Worm (Caenorhabditis elegans) whole organism, L3 larva: ENCODE results near the gene col-135.
A peak's percentile ranks its signal among the peaks of the same experiment; 100 is the strongest.

Experiments
- ZK546.5 ChIP-seq: sonication (generic microtip); optimal IDR thresholded peaks from 2 replicates; lab custom pipeline; 2017; ENCODE audit warnings: missing biosample characterization, missing genetic modification characterization
- aly-2 ChIP-seq: fragments of 150-350 bp; optimal IDR thresholded peaks from 2 replicates; lab custom pipeline; 2014; ENCODE audit warnings: missing biosample characterization, missing genetic modification characterization
- ama-1 ChIP-seq: fragments of 150-350 bp; optimal IDR thresholded peaks from 2 replicates; lab custom pipeline; 2018
- ceh-16 ChIP-seq: sonication (generic microtip); optimal IDR thresholded peaks from 2 replicates; lab custom pipeline; 2017; ENCODE audit warnings: missing biosample characterization, missing genetic modification characterization
- ceh-28 ChIP-seq: fragments of 150-350 bp; optimal IDR thresholded peaks from 2 replicates; lab custom pipeline; 2014; ENCODE audit warnings: missing biosample characterization, missing genetic modification reagents, missing genetic modification characterization
- ceh-9 ChIP-seq: sonication (generic microtip); optimal IDR thresholded peaks from 2 replicates; lab custom pipeline; 2018; ENCODE audit warnings: missing biosample characterization, missing genetic modification characterization
- daf-12 ChIP-seq: fragments of 150-350 bp; optimal IDR thresholded peaks from 2 replicates; lab custom pipeline; 2014; ENCODE audit warnings: missing biosample characterization, missing genetic modification reagents, missing genetic modification characterization
- egl-27 ChIP-seq: sonication (generic microtip); optimal IDR thresholded peaks from 4 replicates; lab custom pipeline; 2017; ENCODE audit warnings: missing biosample characterization, missing genetic modification reagents, missing genetic modification characterization
- egl-5 ChIP-seq: fragments of 150-350 bp; optimal IDR thresholded peaks from 2 replicates; lab custom pipeline; 2017; ENCODE audit warnings: missing biosample characterization, missing genetic modification reagents, missing genetic modification characterization, inconsistent platforms
- elt-1 ChIP-seq: fragments of 150-350 bp; optimal IDR thresholded peaks from 2 replicates; lab custom pipeline; 2014; ENCODE audit warnings: missing biosample characterization, missing genetic modification characterization
- elt-2 ChIP-seq: sonication (generic microtip); optimal IDR thresholded peaks from 2 replicates; lab custom pipeline; 2016; ENCODE audit warnings: missing genetic modification reagents, mild to moderate bottlenecking, missing genetic modification characterization, missing compliant biosample characterization
- eor-1 ChIP-seq, 2 experiments: fragments of 150-350 bp; optimal IDR thresholded peaks; 2 replicates each; lab custom pipeline; 2014 to 2018; ENCODE audit warnings: missing biosample characterization in 2 of 2, missing genetic modification characterization in 2 of 2
- fkh-10 ChIP-seq: sonication (generic microtip); optimal IDR thresholded peaks from 2 replicates; lab custom pipeline; 2017; ENCODE audit warnings: missing biosample characterization, missing genetic modification reagents, missing genetic modification characterization
- fkh-2 ChIP-seq: fragments of 150-350 bp; optimal IDR thresholded peaks from 2 replicates; lab custom pipeline; 2014; ENCODE audit warnings: missing biosample characterization, missing genetic modification reagents, missing genetic modification characterization
- fos-1 ChIP-seq: fragments of 150-350 bp; optimal IDR thresholded peaks from 2 replicates; lab custom pipeline; 2014; ENCODE audit warnings: missing biosample characterization, missing genetic modification characterization
- hmg-11 ChIP-seq: sonication (generic microtip); optimal IDR thresholded peaks from 2 replicates; lab custom pipeline; 2016; ENCODE audit warnings: missing genetic modification characterization, missing compliant biosample characterization
- jun-1 ChIP-seq: fragments of 150-350 bp; optimal IDR thresholded peaks from 2 replicates; lab custom pipeline; 2014; ENCODE audit warnings: missing biosample characterization, missing genetic modification reagents, missing genetic modification characterization
- lin-15B ChIP-seq: fragments of 150-350 bp; optimal IDR thresholded peaks from 2 replicates; lab custom pipeline; 2014; ENCODE audit warnings: missing biosample characterization, missing genetic modification characterization
- lin-39 ChIP-seq: fragments of 150-350 bp; optimal IDR thresholded peaks from 2 replicates; lab custom pipeline; 2018; ENCODE audit warnings: missing biosample characterization, missing genetic modification reagents, missing genetic modification characterization
- lsy-12 ChIP-seq: sonication (generic microtip); optimal IDR thresholded peaks from 2 replicates; lab custom pipeline; 2016; ENCODE audit warnings: mild to moderate bottlenecking, missing genetic modification characterization, missing compliant biosample characterization
- mdl-1 ChIP-seq: fragments of 150-350 bp; optimal IDR thresholded peaks from 2 replicates; lab custom pipeline; 2014; ENCODE audit warnings: missing biosample characterization, missing genetic modification characterization
- nfya-1 ChIP-seq: sonication (generic microtip); optimal IDR thresholded peaks from 2 replicates; lab custom pipeline; 2017; ENCODE audit warnings: missing genetic modification characterization, mild to moderate bottlenecking, missing compliant biosample characterization, antibody characterized with exemption, moderate library complexity; ENCODE audit not compliant: insufficient read depth
- nhr-12 ChIP-seq: fragments of 150-350 bp; optimal IDR thresholded peaks from 2 replicates; lab custom pipeline; 2014; ENCODE audit warnings: missing biosample characterization, missing genetic modification characterization
- nhr-237 ChIP-seq: fragments of 150-350 bp; optimal IDR thresholded peaks from 2 replicates; lab custom pipeline; 2014; ENCODE audit warnings: missing biosample characterization, missing genetic modification characterization
- nhr-28 ChIP-seq: fragments of 150-350 bp; optimal IDR thresholded peaks from 2 replicates; lab custom pipeline; 2014; ENCODE audit warnings: missing biosample characterization, missing genetic modification characterization
- nhr-43 ChIP-seq: sonication (generic microtip); optimal IDR thresholded peaks from 2 replicates; lab custom pipeline; 2016; ENCODE audit warnings: mild to moderate bottlenecking, missing genetic modification characterization, missing compliant biosample characterization; ENCODE audit not compliant: poor library complexity, severe bottlenecking
- nhr-67 ChIP-seq: fragments of 150-350 bp; optimal IDR thresholded peaks from 2 replicates; lab custom pipeline; 2014; ENCODE audit warnings: missing biosample characterization, missing genetic modification characterization
- nhr-76 ChIP-seq: fragments of 150-350 bp; sonication (generic microtip); optimal IDR thresholded peaks from 5 replicates; lab custom pipeline; 2014; ENCODE audit warnings: missing biosample characterization, missing genetic modification characterization
- pha-4 ChIP-seq: fragments of 150-350 bp; optimal IDR thresholded peaks from 2 replicates; lab custom pipeline; 2014; ENCODE audit warnings: missing biosample characterization, missing genetic modification reagents, missing genetic modification characterization
- pqm-1 ChIP-seq: fragments of 150-350 bp; optimal IDR thresholded peaks from 2 replicates; lab custom pipeline; 2017; ENCODE audit warnings: missing biosample characterization, missing genetic modification characterization, inconsistent platforms
- skn-1 ChIP-seq: fragments of 150-350 bp; optimal IDR thresholded peaks from 2 replicates; lab custom pipeline; 2014; ENCODE audit warnings: missing biosample characterization, missing genetic modification characterization
- tbx-2 ChIP-seq: sonication (generic microtip); optimal IDR thresholded peaks from 2 replicates; lab custom pipeline; 2016; ENCODE audit warnings: mild to moderate bottlenecking, missing genetic modification characterization, missing compliant biosample characterization
- unc-39 ChIP-seq: sonication (generic microtip); optimal IDR thresholded peaks from 4 replicates; lab custom pipeline; 2017; ENCODE audit warnings: missing biosample characterization, missing genetic modification characterization
- unc-62 ChIP-seq: fragments of 150-350 bp; sonication (generic microtip); optimal IDR thresholded peaks from 4 replicates; lab custom pipeline; 2014; ENCODE audit warnings: missing biosample characterization, missing genetic modification reagents, missing genetic modification characterization
- zag-1 ChIP-seq: fragments of 150-350 bp; optimal IDR thresholded peaks from 2 replicates; lab custom pipeline; 2014; ENCODE audit warnings: missing biosample characterization, missing genetic modification characterization
- ztf-11 ChIP-seq: fragments of 150-350 bp; optimal IDR thresholded peaks from 2 replicates; lab custom pipeline; 2014; ENCODE audit warnings: missing biosample characterization, missing genetic modification characterization
- ztf-4 ChIP-seq: fragments of 150-350 bp; optimal IDR thresholded peaks from 2 replicates; lab custom pipeline; 2014; ENCODE audit warnings: missing biosample characterization, missing genetic modification characterization

The col-135 gene

DNA sequence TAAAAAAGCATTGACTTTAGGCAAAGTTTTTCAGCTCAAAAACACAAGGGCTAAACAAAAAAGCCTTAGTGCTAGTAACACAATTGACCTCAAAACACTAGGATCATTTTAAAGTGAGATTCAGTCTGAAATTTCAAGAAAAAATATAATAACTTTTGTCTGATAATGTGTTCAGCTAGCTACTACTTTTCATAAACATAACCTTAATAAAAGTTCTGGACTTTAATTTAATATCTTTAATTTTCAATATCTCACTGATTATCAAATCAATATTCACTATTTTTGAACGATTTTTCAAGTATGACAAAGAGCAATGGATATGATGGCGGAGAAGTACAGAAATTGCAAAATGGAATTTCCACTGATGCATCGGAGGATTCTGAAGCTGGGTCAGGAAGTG lies 17.3 kb downstream of the col-135 start, which contains the start of gene M199.135:
TSS of gene M199.135 (plus strand) at position 301 of the 400 bp plus-strand sequence.
- TF ChIP-seq aly-2 (tag; lab: Kevin White, UChicago): no peak
- no peak for TF ChIP-seq unc-62
- TF ChIP-seq eor-1 (tag; optimal IDR thresholded peaks at IDR 0.05; lab: Kevin White, UChicago): no peak
- no peak for TF ChIP-seq elt-1 (tag; lab: Kevin White, UChicago)
- no peak for TF ChIP-seq nhr-43 (tag; lab: Kevin White, UChicago)
- no peak for TF ChIP-seq lin-15B (tag; lab: Kevin White, UChicago)
- no peak for TF ChIP-seq nhr-12 (tag; lab: Kevin White, UChicago)
- TF ChIP-seq, all 47 proteins: peak for 0

DNA sequence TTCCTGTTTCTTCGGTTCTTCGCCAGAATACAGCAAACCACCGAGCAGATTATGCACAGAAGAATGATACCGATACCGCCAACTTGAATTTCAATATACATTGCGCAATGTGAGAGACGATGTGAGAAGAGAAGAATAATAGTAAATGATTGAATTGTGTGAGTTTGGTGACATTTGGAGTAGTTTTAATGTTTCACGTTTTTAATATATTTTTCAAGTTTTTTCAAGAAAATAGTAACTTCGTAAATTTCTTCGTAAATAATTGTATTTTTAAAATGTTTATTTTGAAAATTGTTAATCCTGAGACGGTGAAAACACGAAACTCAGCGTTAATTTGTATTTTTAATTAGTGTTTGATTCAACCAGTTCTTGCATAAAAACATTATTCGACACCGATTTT lies 18.5 kb downstream of the col-135 start, which contains the start of gene M199.134:
TSS of gene M199.134 (minus strand) at position 101 of the 400 bp plus-strand sequence.
- TF ChIP-seq fkh-10 (GFP tag; lab: Kevin White, UChicago) (no peak), egl-5 (no peak), tbx-2 (tag; lab: Kevin White, UChicago) (no peak), nhr-28 (tag; lab: Kevin White, UChicago) (no peak), zag-1 (tag; lab: Kevin White, UChicago) (no peak), daf-12 (tag; lab: Kevin White, UChicago) (no peak), fos-1 (tag; lab: Kevin White, UChicago) (no peak), unc-62 (no peak), elt-1 (tag; lab: Kevin White, UChicago) (no peak), ztf-11 (tag; lab: Kevin White, UChicago) (no peak), nfya-1 (tag; lab: Kevin White, UChicago) (no peak), ceh-16 (tag; lab: Kevin White, UChicago) (no peak), fkh-2 (tag; lab: Kevin White, UChicago) (no peak), jun-1 (no peak), ama-1 (no peak), lin-39 (tag; lab: Kevin White, UChicago) (no peak), nhr-67 (no peak), nhr-76 (tag; lab: Kevin White, UChicago) (no peak), nhr-237 (tag; lab: Kevin White, UChicago) (no peak), ztf-4 (tag; lab: Kevin White, UChicago) (no peak)
- TF ChIP-seq, all 47 proteins: peak for 0

- no peak for TF ChIP-seq ZK546.5
- TF ChIP-seq ztf-11 (tag; lab: Kevin White, UChicago): no peak
- no peak for TF ChIP-seq hmg-11 (tag; lab: Kevin White, UChicago)
- no peak for TF ChIP-seq ceh-9
- TF ChIP-seq skn-1 (tag; lab: Kevin White, UChicago): no peak
- TF ChIP-seq eor-1 (tag; optimal IDR thresholded peaks at IDR 0.05; lab: Kevin White, UChicago): no peak
- TF ChIP-seq egl-27 (tag; lab: Kevin White, UChicago): no peak
- TF ChIP-seq nhr-76 (tag; lab: Kevin White, UChicago): no peak
- no peak for TF ChIP-seq ceh-16 (tag; lab: Kevin White, UChicago)
- no peak for TF ChIP-seq elt-2 (tag; lab: Kevin White, UChicago)
- no peak for TF ChIP-seq unc-39 (tag; lab: Kevin White, UChicago)
- no peak for TF ChIP-seq pha-4 (tag; lab: Kevin White, UChicago)
Measured at ce11 chrIV:15108475-15108874, 23.1 kb downstream of the col-135 start, which contains the start of gene M199.2. TSS of gene M199.2 (plus strand) at chrIV:15108775.

DNA sequence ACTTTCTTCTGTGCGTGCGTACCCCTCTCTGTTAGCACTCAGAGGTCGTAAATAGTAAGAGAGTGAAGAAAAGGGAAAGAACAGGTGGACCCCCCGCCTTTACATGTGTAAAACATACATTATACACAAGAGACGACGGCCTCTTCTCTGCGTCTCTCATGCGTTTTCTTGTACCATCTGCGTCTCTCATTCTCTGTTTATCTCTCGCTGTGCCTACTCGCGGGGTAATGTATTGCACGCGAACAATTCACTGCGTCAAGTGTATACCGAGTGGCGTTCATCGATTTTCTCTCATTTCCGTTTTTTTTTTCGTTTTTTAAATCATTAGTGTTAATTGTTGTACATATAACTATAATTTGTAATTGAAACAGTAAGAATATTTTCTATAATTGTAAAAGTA lies 24.4 kb downstream of the col-135 start:
- TF ChIP-seq ceh-28 (tag; lab: Kevin White, UChicago): peak; percentile 28
- no peak for TF ChIP-seq egl-27 (tag; lab: Kevin White, UChicago)
- TF ChIP-seq pha-4 (tag; lab: Kevin White, UChicago): peak; percentile 35
- TF ChIP-seq pqm-1 (tag; lab: Kevin White, UChicago): peak; percentile 24

DNA sequence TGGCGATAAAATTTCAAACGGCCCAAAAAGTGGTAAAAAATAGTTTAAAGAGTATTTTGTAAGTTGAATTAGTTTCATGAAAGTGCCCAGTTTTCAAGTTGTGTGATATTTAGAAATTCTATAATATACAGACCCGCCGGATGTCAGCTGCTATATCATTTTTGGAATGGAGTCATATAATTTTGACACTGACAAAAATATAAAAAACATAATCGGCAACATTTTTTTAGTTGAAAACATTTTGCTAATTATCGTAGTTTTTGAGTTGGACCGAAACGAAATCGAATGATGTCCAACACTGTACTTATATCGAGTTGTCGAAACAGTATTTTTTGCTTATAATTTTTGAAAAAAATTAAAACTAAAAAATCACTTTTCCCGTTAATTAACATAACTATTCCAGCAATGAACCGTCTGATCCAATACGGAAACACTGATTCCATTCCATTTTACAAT lies 28.3 kb downstream of the col-135 start, which contains the start of gene srt-44:
TSS of gene srt-44 (plus strand) at position 406 of the 456 bp plus-strand sequence.
- TF ChIP-seq jun-1 (no peak), daf-12 (tag; lab: Kevin White, UChicago) (no peak), lin-39 (tag; lab: Kevin White, UChicago) (no peak), nhr-67 (no peak), mdl-1 (no peak), nhr-76 (tag; lab: Kevin White, UChicago) (no peak), skn-1 (tag; lab: Kevin White, UChicago) (no peak), pqm-1 (tag; lab: Kevin White, UChicago) (no peak), ztf-4 (tag; lab: Kevin White, UChicago) (no peak), lsy-12 (tag; lab: Kevin White, UChicago) (no peak)
